Fruit fly (Drosophila melanogaster): ENCODE measurements around the gene CG43057.

Gene CG43057

DNA sequence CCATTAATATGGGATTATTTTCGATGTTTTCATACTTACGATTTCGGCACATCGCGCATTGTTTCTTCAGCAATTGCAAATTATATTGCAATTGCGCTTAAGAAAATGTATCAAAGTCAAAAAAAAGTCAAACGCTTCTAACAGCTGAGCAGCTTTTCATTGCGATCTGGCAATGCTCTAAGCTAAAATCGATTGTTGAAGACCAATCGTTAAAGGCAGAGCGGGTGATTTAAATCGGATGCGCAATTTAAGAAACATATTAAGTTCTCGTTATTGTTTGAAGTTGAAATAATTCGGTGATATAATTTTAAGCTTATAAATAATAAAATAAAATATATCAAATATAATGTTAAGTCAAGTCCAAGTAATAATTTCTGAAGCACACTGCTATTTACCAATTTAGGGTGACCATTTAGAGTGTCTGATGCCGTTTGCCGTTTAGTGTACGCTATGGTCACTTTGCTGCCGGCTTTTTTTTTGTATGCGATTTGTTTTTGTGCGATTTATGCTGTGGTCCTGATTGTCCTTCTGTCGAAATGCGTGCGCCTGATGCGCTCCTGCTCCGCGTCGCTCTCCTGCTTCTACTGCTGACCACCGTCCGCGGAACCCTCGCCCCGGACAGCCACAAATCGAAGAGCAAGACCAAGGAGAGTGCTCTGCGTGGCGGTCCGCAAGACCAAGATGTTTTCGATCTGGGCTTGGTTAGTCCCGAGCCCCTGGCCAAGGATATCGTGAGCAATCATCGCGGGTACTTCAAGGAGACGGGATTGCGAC lies 46.9 kb downstream of the CG43057 start, which contains the start of the genes CG8475 and CG8460 (continued):
- TF ChIP-seq knrl (GFP tag; IDR thresholded peaks at IDR 0.05; ENCODE audit: partially characterized antibody) (0 out of 3 replicates have a peak, but pooled peaks have one; percentile 36), Med (GFP tag) (peak; percentile 70), HLH4C (GFP tag; IDR thresholded peaks at IDR 0.05; ENCODE audit: partially characterized antibody) (peak; percentile 47; the same call in 2 of the 3 replicates), Nf-YC (tag; optimal IDR thresholded peaks at IDR 0.05) (no peak), Dll (GFP tag; IDR thresholded peaks at IDR 0.05; ENCODE audit: partially characterized antibody) (peak; percentile 45; the same call in 1 of the 4 replicates), CG31224 (GFP tag; IDR thresholded peaks at IDR 0.05) (no peak), CG2116 (GFP tag; optimal IDR thresholded peaks at IDR 0.05) (peak; percentile 50), Myb (GFP tag; optimal IDR thresholded peaks at IDR 0.05) (no peak), Sry-δ (GFP tag; optimal IDR thresholded peaks at IDR 0.05) (peak; percentile 4), HmgD (GFP tag; optimal IDR thresholded peaks at IDR 0.05) (no peak), trem (tag; optimal IDR thresholded peaks at IDR 0.05) (peak; percentile 32), sqz (GFP tag; optimal IDR thresholded peaks at IDR 0.05) (peak; percentile 97), zfh2 (GFP tag; optimal IDR thresholded peaks at IDR 0.05) (no peak), CG12104 (GFP tag; optimal IDR thresholded peaks at IDR 0.05) (no peak), kay (GFP tag; optimal IDR thresholded peaks at IDR 0.05) (no peak), CG9797 (GFP tag; optimal IDR thresholded peaks at IDR 0.05) (peak; percentile 39), Doc3 (GFP tag; IDR thresholded peaks at IDR 0.05; ENCODE audit: partially characterized antibody) (no peak), Ptx1 (GFP tag; IDR thresholded peaks at IDR 0.05) (no peak), CG17186 (GFP tag; optimal IDR thresholded peaks at IDR 0.05) (no peak), CG30403 (GFP tag; optimal IDR thresholded peaks at IDR 0.05) (no peak), CG10274 (GFP tag; optimal IDR thresholded peaks at IDR 0.05) (no peak), ab (GFP tag; optimal IDR thresholded peaks at IDR 0.05) (no peak), Eip74EF (GFP tag; optimal IDR thresholded peaks at IDR 0.05) (no peak), crp (GFP tag; optimal IDR thresholded peaks at IDR 0.05) (peak; percentile 33 to 90), E2f2 (GFP tag; IDR thresholded peaks at IDR 0.05) (peak; percentile 94), CG9609 (GFP tag; optimal IDR thresholded peaks at IDR 0.05) (no peak), CG9215 (GFP tag; IDR thresholded peaks at IDR 0.05) (peak; percentile 69), stwl (tag; optimal IDR thresholded peaks at IDR 0.05) (peak; percentile 64), Sin3A (optimal IDR thresholded peaks at IDR 0.05) (peak; percentile 18), Abd-B (GFP tag; optimal IDR thresholded peaks at IDR 0.05) (no peak), pzg (GFP tag; optimal IDR thresholded peaks at IDR 0.05) (peak; percentile 57), Hey (tag; optimal IDR thresholded peaks at IDR 0.05) (no peak), CG12659 (GFP tag; optimal IDR thresholded peaks at IDR 0.05) (no peak), CG34422 (GFP tag; IDR thresholded peaks at IDR 0.05) (peak; percentile 78; the same call in 1 of the 3 replicates), Poxn (GFP tag; IDR thresholded peaks at IDR 0.05) (no peak), grau (tag; optimal IDR thresholded peaks at IDR 0.05) (no peak), onecut (GFP tag; IDR thresholded peaks at IDR 0.05) (peak; percentile 51), Hmx (GFP tag; optimal IDR thresholded peaks at IDR 0.05) (no peak), CG3847 (GFP tag; IDR thresholded peaks at IDR 0.05) (0 out of 2 replicates have a peak, but pooled peaks have one; percentile 22), BEAF-32 (GFP tag; optimal IDR thresholded peaks at IDR 0.05) (peak; percentile 45), CG18599 (GFP tag; optimal IDR thresholded peaks at IDR 0.05) (no peak), CG13287 (GFP tag; IDR thresholded peaks at IDR 0.05; ENCODE audit: partially characterized antibody) (peak; percentile 66), CG10321 (GFP tag; IDR thresholded peaks at IDR 0.05) (no peak), sna (GFP tag; IDR thresholded peaks at IDR 0.05; ENCODE audit: partially characterized antibody) (no peak), Hr39 (optimal IDR thresholded peaks at IDR 0.05) (no peak), CG3995 (GFP tag; optimal IDR thresholded peaks at IDR 0.05) (peak; percentile 89), MBD-R2 (GFP tag; IDR thresholded peaks at IDR 0.05) (peak; percentile 51; the same call in 1 of the 2 replicates), ham (GFP tag; IDR thresholded peaks at IDR 0.05) (no peak), CG15269 (tag; optimal IDR thresholded peaks at IDR 0.05) (no peak)

Measured in whole organism, embryonic.